Worm (Caenorhabditis elegans) whole organism, young adult: ENCODE results near the gene C16D2.1.

Experiments used
- D2030.7 ChIP-seq: fragments of 200-800 bp; sonication (Bioruptor generic); IDR thresholded peaks from 2 replicates; pipeline ENCODE4 v1.3.6; 2022; ENCODE audit warnings: missing genetic modification reagents, missing genetic modification characterization, missing compliant biosample characterization
- F22D6.2 ChIP-seq: sonication (generic microtip); optimal IDR thresholded peaks from 2 replicates; lab custom pipeline; 2016; ENCODE audit warnings: mild to moderate bottlenecking, missing genetic modification characterization, missing compliant biosample characterization
- F23B12.7 ChIP-seq: sonication (generic microtip); optimal IDR thresholded peaks from 2 replicates; lab custom pipeline; 2017; ENCODE audit warnings: missing genetic modification characterization, mild to moderate bottlenecking, missing compliant biosample characterization, antibody characterized with exemption, moderate library complexity; ENCODE audit not compliant: insufficient read depth
- F39B2.1 ChIP-seq: fragments of 200-800 bp; sonication (Bioruptor generic); IDR thresholded peaks from 2 replicates; pipeline ENCODE4 v1.3.6; 2022; ENCODE audit warnings: missing genetic modification reagents, missing genetic modification characterization, missing compliant biosample characterization
- F49E8.2 ChIP-seq: sonication (generic microtip); optimal IDR thresholded peaks from 3 replicates; lab custom pipeline; 2017; ENCODE audit warnings: missing genetic modification characterization, mild to moderate bottlenecking, missing compliant biosample characterization, antibody characterized with exemption, moderate library complexity; ENCODE audit not compliant: insufficient read depth
- K11D2.4 ChIP-seq: fragments of 200-800 bp; sonication (Bioruptor generic); IDR thresholded peaks from 2 replicates; pipeline ENCODE4 v1.3.6; 2022; ENCODE audit warnings: missing genetic modification reagents, missing genetic modification characterization, missing compliant biosample characterization
- Y67H2A.10 ChIP-seq: fragments of 200-800 bp; sonication (Bioruptor generic); conservative IDR thresholded peaks from 2 replicates; pipeline ENCODE4 v1.3.6; 2022; ENCODE audit warnings: missing genetic modification reagents, missing genetic modification characterization, missing compliant biosample characterization
- Y79H2A.3 ChIP-seq: fragments of 200-800 bp; sonication (Bioruptor generic); conservative IDR thresholded peaks from 2 replicates; pipeline ENCODE4 v1.3.6; 2022; ENCODE audit warnings: missing genetic modification reagents, missing genetic modification characterization, missing compliant biosample characterization
- akir-1 ChIP-seq: fragments of 200-800 bp; sonication (Bioruptor generic); optimal IDR thresholded peaks from 2 replicates; lab custom pipeline; 2018; ENCODE audit warnings: mild to moderate bottlenecking, missing genetic modification characterization, moderate library complexity, missing compliant biosample characterization
- aptf-2 ChIP-seq: fragments of 200-800 bp; sonication (Bioruptor generic); conservative IDR thresholded peaks from 2 replicates; pipeline ENCODE4 v1.3.6; 2022; ENCODE audit warnings: missing genetic modification reagents, missing genetic modification characterization, missing compliant biosample characterization
- ccch-3 ChIP-seq: fragments of 200-800 bp; sonication (Bioruptor generic); optimal IDR thresholded peaks from 2 replicates; lab custom pipeline; 2018; ENCODE audit warnings: mild to moderate bottlenecking, missing genetic modification characterization, missing compliant biosample characterization
- ceh-91 ChIP-seq: fragments of 200-800 bp; sonication (Bioruptor generic); IDR thresholded peaks from 2 replicates; pipeline ENCODE4 v1.3.6; 2022; ENCODE audit warnings: missing genetic modification reagents, missing genetic modification characterization, missing compliant biosample characterization
- die-1 ChIP-seq: sonication (generic microtip); optimal IDR thresholded peaks from 2 replicates; lab custom pipeline; 2016; ENCODE audit warnings: missing genotype, mild to moderate bottlenecking, missing genetic modification characterization, missing compliant biosample characterization
- dpl-1 ChIP-seq: fragments of 150-350 bp; optimal IDR thresholded peaks from 2 replicates; lab custom pipeline; 2014; ENCODE audit warnings: missing biosample characterization, missing genetic modification reagents, missing genetic modification characterization
- egrh-3 ChIP-seq: fragments of 200-800 bp; sonication (Bioruptor generic); IDR thresholded peaks from 2 replicates; pipeline ENCODE4 v1.3.6; 2022; ENCODE audit warnings: missing genetic modification reagents, missing genetic modification characterization, missing compliant biosample characterization
- hlh-12 ChIP-seq: sonication (generic microtip); optimal IDR thresholded peaks from 2 replicates; lab custom pipeline; 2016; ENCODE audit warnings: missing genetic modification characterization, missing compliant biosample characterization
- hrde-1 ChIP-seq: sonication (generic microtip); optimal IDR thresholded peaks from 2 replicates; lab custom pipeline; 2016; ENCODE audit warnings: missing genetic modification characterization, mild to moderate bottlenecking, missing compliant biosample characterization, moderate library complexity, missing genotype, missing genetic modification reagents, borderline replicate concordance
- lag-1 ChIP-seq: fragments of 200-800 bp; sonication (Bioruptor generic); IDR thresholded peaks from 2 replicates; pipeline ENCODE4 v1.3.6; 2022; ENCODE audit warnings: missing genetic modification reagents, missing genetic modification characterization, missing compliant biosample characterization
- let-526 ChIP-seq: fragments of 200-800 bp; sonication (Bioruptor generic); IDR thresholded peaks from 2 replicates; pipeline ENCODE4 v1.3.6; 2022; ENCODE audit warnings: missing genetic modification reagents, missing genetic modification characterization, missing compliant biosample characterization
- madf-3 ChIP-seq: fragments of 200-800 bp; sonication (Bioruptor generic); IDR thresholded peaks from 2 replicates; pipeline ENCODE4 v1.3.6; 2022; ENCODE audit warnings: missing genetic modification reagents, missing genetic modification characterization, missing compliant biosample characterization
- madf-8 ChIP-seq: fragments of 200-800 bp; sonication (Bioruptor generic); conservative IDR thresholded peaks from 2 replicates; pipeline ENCODE4 v1.3.6; 2022; ENCODE audit warnings: missing genetic modification reagents, missing genetic modification characterization, missing compliant biosample characterization
- mxl-1 ChIP-seq: sonication (generic microtip); optimal IDR thresholded peaks from 2 replicates; lab custom pipeline; 2016; ENCODE audit warnings: missing genetic modification characterization, missing compliant biosample characterization
- nfya-1 ChIP-seq: sonication (generic microtip); optimal IDR thresholded peaks from 2 replicates; lab custom pipeline; 2017; ENCODE audit warnings: antibody characterized with exemption, missing compliant biosample characterization, missing genetic modification characterization, borderline replicate concordance; ENCODE audit not compliant: insufficient read depth
- nfya-2 ChIP-seq: fragments of 200-800 bp; sonication (Bioruptor generic); IDR thresholded peaks from 2 replicates; pipeline ENCODE4 v1.3.6; 2022; ENCODE audit warnings: missing genetic modification reagents, missing genetic modification characterization, missing compliant biosample characterization
- nfyb-1 ChIP-seq: fragments of 200-800 bp; sonication (Bioruptor generic); IDR thresholded peaks from 2 replicates; pipeline ENCODE4 v1.3.6; 2022; ENCODE audit warnings: missing genetic modification reagents, missing genetic modification characterization, missing compliant biosample characterization
- nhr-179 ChIP-seq: sonication (generic microtip); optimal IDR thresholded peaks from 2 replicates; lab custom pipeline; 2016; ENCODE audit warnings: mild to moderate bottlenecking, missing genetic modification characterization, missing compliant biosample characterization
- nhr-80 ChIP-seq: sonication (generic microtip); optimal IDR thresholded peaks from 2 replicates; lab custom pipeline; 2016; ENCODE audit warnings: missing genetic modification characterization, missing compliant biosample characterization
- rec-8 ChIP-seq, 2 experiments: sonication (generic microtip); optimal IDR thresholded peaks; 2 replicates each; lab custom pipeline; 2016; ENCODE audit warnings: mild to moderate bottlenecking in 2 of 2, missing genetic modification characterization in 2 of 2, missing genetic modification reagents in 2 of 2, missing genotype in 2 of 2, missing biosample characterization in 1 of 2, missing compliant biosample characterization in 1 of 2, moderate library complexity in 1 of 2
- repo-1 ChIP-seq: sonication (generic microtip); optimal IDR thresholded peaks from 2 replicates; lab custom pipeline; 2017; ENCODE audit warnings: mild to moderate bottlenecking, missing genetic modification characterization, missing compliant biosample characterization
- sea-2 ChIP-seq: fragments of 200-800 bp; sonication (Bioruptor generic); IDR thresholded peaks from 2 replicates; pipeline ENCODE4 v1.3.6; 2022; ENCODE audit warnings: missing genetic modification characterization, missing compliant biosample characterization
- snpc-1.3 ChIP-seq: sonication (generic microtip); optimal IDR thresholded peaks from 2 replicates; lab custom pipeline; 2017; ENCODE audit warnings: missing genetic modification characterization, mild to moderate bottlenecking, missing compliant biosample characterization, antibody characterized with exemption, moderate library complexity, missing genotype, missing genetic modification reagents; ENCODE audit not compliant: insufficient read depth
- tlf-1 ChIP-seq: fragments of 200-800 bp; sonication (Bioruptor generic); optimal IDR thresholded peaks from 2 replicates; lab custom pipeline; 2018; ENCODE audit warnings: mild to moderate bottlenecking, missing genetic modification characterization, missing compliant biosample characterization
- ztf-18 ChIP-seq: sonication (generic microtip); optimal IDR thresholded peaks from 2 replicates; lab custom pipeline; 2016; ENCODE audit warnings: missing genotype, mild to moderate bottlenecking, missing genetic modification characterization, missing compliant biosample characterization

The C16D2.1 gene

ce11 chrII:9131363-9131762, at the start of gene C16D2.1:
TSS of gene C16D2.1 (plus strand) at chrII:9131663.
- TF ChIP-seq D2030.7 (GFP tag; lab: Robert Waterston, UW) (no peak), let-526 (GFP tag; lab: Robert Waterston, UW) (no peak), madf-3 (GFP tag; lab: Robert Waterston, UW) (no peak), F23B12.7 (tag; lab: Kevin White, UChicago) (no peak), K11D2.4 (no peak), snpc-1.3 (tag; lab: Kevin White, UChicago) (no peak), ztf-18 (tag; lab: Kevin White, UChicago) (no peak), repo-1 (tag; lab: Kevin White, UChicago) (no peak)

- no peak for TF ChIP-seq ztf-18 (tag; lab: Kevin White, UChicago)
- TF ChIP-seq mxl-1 (tag; lab: Kevin White, UChicago), result no peak
- peak; percentile 4 for TF ChIP-seq nhr-80 (tag; lab: Kevin White, UChicago)
- TF ChIP-seq nfyb-1 (GFP tag; lab: Robert Waterston, UW), result no peak
- TF ChIP-seq hlh-12 (tag; lab: Kevin White, UChicago), result no peak
- no peak for TF ChIP-seq ccch-3
These were observed 48.4 kb upstream of the C16D2.1 start, which contains the start of gene sysm-1 for ce11 chrII:9083093-9083492. TSS of gene sysm-1 (minus strand) at chrII:9083193.

- TF ChIP-seq madf-8 (GFP tag; lab: Robert Waterston, UW) (no peak), dpl-1 (GFP tag; lab: Kevin White, UChicago) (no peak), F39B2.1 (no peak), K11D2.4 (no peak), sea-2 (GFP tag; lab: Robert Waterston, UW) (no peak), nhr-179 (no peak), let-526 (GFP tag; lab: Robert Waterston, UW) (no peak), aptf-2 (GFP tag; lab: Robert Waterston, UW) (no peak), ceh-91 (GFP tag; lab: Robert Waterston, UW) (no peak), F22D6.2 (no peak), F49E8.2 (tag; lab: Kevin White, UChicago) (no peak), Y79H2A.3 (GFP tag; lab: Robert Waterston, UW) (no peak), rec-8 (tag; optimal IDR thresholded peaks at IDR 0.05; lab: Kevin White, UChicago) (no peak), die-1 (no peak), nfya-2 (GFP tag; lab: Robert Waterston, UW) (no peak), hrde-1 (tag; lab: Kevin White, UChicago) (no peak), tlf-1 (GFP tag; lab: Kevin White, UChicago) (no peak), akir-1 (GFP tag; lab: Kevin White, UChicago) (no peak), nfya-1 (tag; lab: Kevin White, UChicago) (no peak)
These were observed 45.2 kb upstream of the C16D2.1 start, which contains the start of gene hlh-3 for ce11 chrII:9086308-9086707. TSS of gene hlh-3 (plus strand) at chrII:9086608.

- no peak for TF ChIP-seq Y67H2A.10
- TF ChIP-seq nhr-80 (tag; lab: Kevin White, UChicago), result peak; percentile 80
These were observed 38.6 kb upstream of the C16D2.1 start for ce11 chrII:9092910-9093309.

- TF ChIP-seq ceh-91 (GFP tag; lab: Robert Waterston, UW) (no peak), F22D6.2 (no peak), lag-1 (no peak), egrh-3 (GFP tag; lab: Robert Waterston, UW) (no peak), nhr-179 (no peak)
These were observed 37.9 kb upstream of the C16D2.1 start, which contains the start of gene C07H4.1 for ce11 chrII:9093584-9093983. TSS of gene C07H4.1 (minus strand) at chrII:9093684.
